Fruit fly (Drosophila melanogaster): ENCODE measurements around the gene CG8891.

dm6 chr2L:4973731-4974415 is 5.3 kb downstream of the CG8891 start, which contains the start of gene mRpL28:
- TF ChIP-seq Dll (optimal IDR thresholded peaks at IDR 0.05) (no peak), CG8478 (optimal IDR thresholded peaks at IDR 0.05) (no peak), pan (optimal IDR thresholded peaks at IDR 0.05) (no peak), usp (GFP tag; optimal IDR thresholded peaks at IDR 0.05) (no peak)
